Worm (Caenorhabditis elegans): ENCODE results near the gene M60.7.

The M60.7 gene

DNA sequence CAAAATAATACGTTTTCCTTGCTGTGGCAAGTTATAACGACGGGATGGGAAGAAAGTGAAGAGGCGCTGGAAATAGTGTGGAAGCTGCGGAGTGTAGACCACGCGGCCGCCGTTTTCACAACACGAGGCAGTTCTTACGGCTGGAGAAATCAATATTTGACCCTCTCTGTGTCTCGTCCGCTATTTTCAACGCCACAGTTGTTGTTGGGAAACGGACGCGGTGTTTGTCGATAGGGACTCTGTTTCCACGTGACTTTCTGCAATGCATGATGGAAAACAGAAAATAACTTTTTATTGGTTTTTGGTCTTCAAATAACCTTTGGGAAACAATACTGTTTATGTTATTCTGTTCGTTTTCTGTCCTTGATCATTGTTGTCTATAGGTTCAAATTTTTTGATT, 29.1 kb downstream of the M60.7 start, which contains the start of gene K02A6.3 (continued):
- TF ChIP-seq lsy-27 (tag; optimal IDR thresholded peaks at IDR 0.05; ENCODE audit: borderline replicate concordance, insufficient read depth), result no peak

DNA sequence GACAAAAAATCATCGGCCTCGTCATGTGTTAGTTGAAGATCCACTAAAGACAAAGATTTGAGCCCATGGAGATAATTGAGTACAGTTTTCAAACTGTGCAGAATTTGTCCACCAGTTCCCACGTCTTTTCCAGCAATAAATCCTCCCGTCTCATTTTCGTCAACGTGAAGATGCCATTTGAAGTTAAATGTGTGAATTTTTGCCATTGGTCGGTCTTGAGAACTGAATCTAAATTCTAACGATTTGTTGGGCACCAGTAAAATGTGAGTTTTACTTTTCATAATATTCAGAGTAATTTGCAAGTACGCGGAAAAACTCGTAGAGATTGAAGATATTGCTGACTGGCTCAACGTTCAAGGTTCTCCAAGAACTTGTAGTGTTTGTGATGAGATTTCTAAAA, 30.4 kb downstream of the M60.7 start:
- no peak for TF ChIP-seq zfh-2 (GFP tag; conservative IDR thresholded peaks at IDR 0.05)
- no peak for TF ChIP-seq Y53G8AR.9 (GFP tag; conservative IDR thresholded peaks at IDR 0.05)
- no peak for TF ChIP-seq sea-2 (GFP tag; IDR thresholded peaks at IDR 0.05)
- no peak for TF ChIP-seq lin-35 (GFP tag; optimal IDR thresholded peaks at IDR 0.05)
- TF ChIP-seq lin-54 (GFP tag; optimal IDR thresholded peaks at IDR 0.05), result no peak
- TF ChIP-seq rpc-1 (optimal IDR thresholded peaks at IDR 0.05), result no peak
- no peak for TF ChIP-seq rpc-1 (tag; optimal IDR thresholded peaks at IDR 0.05)
- TF ChIP-seq mes-4 (tag; optimal IDR thresholded peaks at IDR 0.05), result no peak
- TF ChIP-seq hlh-12 (tag; optimal IDR thresholded peaks at IDR 0.05), result no peak
- no peak for TF ChIP-seq ztf-25 (GFP tag; IDR thresholded peaks at IDR 0.05)
- TF ChIP-seq madf-10 (tag; optimal IDR thresholded peaks at IDR 0.05), result no peak
- TF ChIP-seq rec-8 (tag; optimal IDR thresholded peaks at IDR 0.05), result no peak
- no peak for TF ChIP-seq F57A8.1 (GFP tag; optimal IDR thresholded peaks at IDR 0.05)
- TF ChIP-seq tbp1 (GFP tag; optimal IDR thresholded peaks at IDR 0.05), result no peak
- no peak for TF ChIP-seq ceh-79 (tag; optimal IDR thresholded peaks at IDR 0.05)
- TF ChIP-seq mel-28 (tag; optimal IDR thresholded peaks at IDR 0.05; ENCODE audit: borderline replicate concordance), result no peak
- TF ChIP-seq nhr-90 (tag; optimal IDR thresholded peaks at IDR 0.05), result no peak
- no peak for TF ChIP-seq nfyb-1 (GFP tag; IDR thresholded peaks at IDR 0.05)
- no peak for TF ChIP-seq Y67H2A.10 (GFP tag; conservative IDR thresholded peaks at IDR 0.05)

DNA sequence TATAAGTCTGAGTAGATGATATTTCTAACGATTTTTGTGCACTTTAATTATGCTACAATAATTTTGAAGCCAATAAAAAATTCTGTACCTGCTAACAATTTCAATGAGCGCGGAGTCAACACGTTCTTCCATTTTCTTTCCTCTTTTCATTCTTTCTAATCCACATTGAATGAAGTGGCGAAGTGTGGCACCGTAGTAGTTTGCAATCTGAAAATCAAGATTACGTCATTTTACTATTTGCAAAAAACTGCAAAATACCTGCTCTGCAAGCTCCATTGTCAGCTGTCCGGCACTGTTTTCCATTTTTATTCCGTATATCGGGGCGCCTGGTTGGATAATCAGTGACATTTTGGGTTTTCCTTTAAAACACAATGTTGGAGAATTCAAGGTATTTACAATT, 31.8 kb downstream of the M60.7 start:
- TF ChIP-seq atf-7 (tag; optimal IDR thresholded peaks at IDR 0.05) (no peak), tbx-9 (tag; optimal IDR thresholded peaks at IDR 0.05; ENCODE audit: borderline replicate concordance) (no peak), B0336.3 (GFP tag; IDR thresholded peaks at IDR 0.05) (0 out of 2 replicates have a peak, but pooled peaks have one; percentile 8), ztf-18 (tag; optimal IDR thresholded peaks at IDR 0.05) (no peak), madf-6 (GFP tag; IDR thresholded peaks at IDR 0.05) (no peak), C17E4.6 (GFP tag; IDR thresholded peaks at IDR 0.05) (no peak)

DNA sequence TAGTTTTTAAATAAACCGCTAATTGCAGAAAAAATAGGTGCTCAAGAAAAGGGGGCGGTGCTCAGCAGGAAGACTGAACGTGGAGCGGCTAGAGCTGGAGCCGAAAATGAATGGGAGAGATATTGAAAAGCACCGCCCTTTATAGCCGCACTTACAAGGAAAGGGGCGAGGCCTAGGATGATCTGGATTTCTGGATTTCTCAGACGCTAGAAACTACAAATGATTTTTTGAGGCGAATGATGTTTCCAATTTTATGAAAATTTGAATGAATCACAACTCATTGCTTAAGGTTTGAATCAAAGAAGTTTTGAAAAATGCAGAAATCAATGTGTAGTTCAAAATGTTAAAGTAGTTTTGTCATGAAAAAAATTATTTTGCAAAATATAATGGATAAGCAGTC, 36.1 kb downstream of the M60.7 start, which contains the start of gene K02A6.2:
K02A6.2 (minus strand) TSS at position 101 of the 400 bp plus-strand sequence.
- TF ChIP-seq efl-1 (GFP tag; optimal IDR thresholded peaks at IDR 0.05) (no peak), die-1 (tag; optimal IDR thresholded peaks at IDR 0.05) (no peak)

DNA sequence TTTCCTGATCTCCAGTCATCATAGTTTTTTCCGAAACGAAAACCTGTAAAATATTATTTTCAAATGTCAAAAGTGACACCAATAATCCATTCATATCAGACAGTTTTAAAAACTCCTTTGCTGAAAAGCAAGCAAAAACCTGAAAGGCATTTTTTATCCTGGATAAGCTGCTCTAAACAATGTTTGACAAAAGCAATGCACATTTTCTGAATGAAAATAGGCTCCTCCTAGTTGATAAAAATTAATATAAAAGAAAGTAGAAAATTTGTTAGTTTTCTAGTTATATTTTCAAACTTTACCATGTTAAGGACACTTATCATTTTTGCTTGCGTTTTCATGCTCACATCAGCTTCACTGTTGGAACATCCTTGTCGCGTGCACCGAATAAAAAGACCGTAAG, 41.5 kb downstream of the M60.7 start, which contains the start of gene K02A6.1:
K02A6.1 (plus strand) TSS at position 301 of the 400 bp plus-strand sequence.
- TF ChIP-seq K11D2.4 (GFP tag; IDR thresholded peaks at IDR 0.05) (no peak), madf-6 (GFP tag; IDR thresholded peaks at IDR 0.05) (no peak), athp-1 (tag; optimal IDR thresholded peaks at IDR 0.05) (no peak), cebp-1 (GFP tag; IDR thresholded peaks at IDR 0.05) (no peak), cebp-1 (tag; optimal IDR thresholded peaks at IDR 0.05) (no peak), lin-40 (tag; optimal IDR thresholded peaks at IDR 0.05) (no peak), hsf-1 (GFP tag; IDR thresholded peaks at IDR 0.05) (no peak), ceh-58 (GFP tag; IDR thresholded peaks at IDR 0.05) (no peak), mes-4 (tag; optimal IDR thresholded peaks at IDR 0.05) (no peak), pha-4 (tag; optimal IDR thresholded peaks at IDR 0.05) (no peak), F22D6.2 (tag; optimal IDR thresholded peaks at IDR 0.05) (no peak), ztf-18 (tag; optimal IDR thresholded peaks at IDR 0.05) (no peak), rec-8 (tag; optimal IDR thresholded peaks at IDR 0.05) (no peak), lsy-27 (tag; optimal IDR thresholded peaks at IDR 0.05; ENCODE audit: borderline replicate concordance, insufficient read depth) (no peak)
